Worm (Caenorhabditis elegans) whole organism, L1 larva: Measurements from ENCODE around the gene gpx-4.

Experiments used
- C16A3.4 ChIP-seq: fragments of 150-350 bp; optimal IDR thresholded peaks from 2 replicates; lab custom pipeline; 2014; ENCODE audit warnings: missing biosample characterization, missing genetic modification characterization
- ama-1 ChIP-seq: fragments of 150-350 bp; optimal IDR thresholded peaks from 2 replicates; lab custom pipeline; 2014
- jun-1 ChIP-seq: fragments of 150-350 bp; optimal IDR thresholded peaks from 2 replicates; lab custom pipeline; 2014; ENCODE audit warnings: missing biosample characterization, missing genetic modification reagents, missing genetic modification characterization
- nhr-77 ChIP-seq: fragments of 150-350 bp; optimal IDR thresholded peaks from 2 replicates; lab custom pipeline; 2014; ENCODE audit warnings: missing biosample characterization, missing genetic modification characterization
- unc-130 ChIP-seq: fragments of 150-350 bp; optimal IDR thresholded peaks from 2 replicates; lab custom pipeline; 2017; ENCODE audit warnings: missing biosample characterization, missing genetic modification characterization, inconsistent platforms
- ztf-11 ChIP-seq, 2 experiments: sonication (generic microtip); optimal IDR thresholded peaks; 2 replicates each; lab custom pipeline; 2016 to 2017; ENCODE audit warnings: missing genetic modification characterization in 2 of 2, missing biosample characterization in 1 of 2, missing compliant biosample characterization in 1 of 2

DNA sequence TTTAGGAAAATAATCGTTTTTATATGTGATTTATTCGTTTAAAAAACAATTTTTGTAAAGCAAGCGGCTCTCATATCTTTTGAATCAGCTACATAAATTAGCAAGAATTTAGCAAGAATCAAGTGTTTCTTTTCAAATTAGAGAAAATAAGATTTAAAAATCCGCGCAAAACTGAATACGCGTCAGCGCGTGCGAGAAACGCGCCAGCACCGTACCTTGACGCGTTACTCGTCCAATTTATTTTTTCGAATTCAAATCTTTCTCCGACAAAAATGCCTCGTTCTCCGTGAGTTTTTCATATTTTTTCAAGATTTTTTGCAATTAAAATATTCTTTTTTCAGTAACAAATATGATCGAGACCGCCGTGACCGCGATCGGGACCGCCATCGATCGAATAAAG, 1.5 kb upstream of the gpx-4 start, which contains the start of gene Y94H6A.3:
- TF ChIP-seq ztf-11 (tag; optimal IDR thresholded peaks at IDR 0.05; lab: Kevin White, UChicago) (peak in 1 of 2 experiments; percentile 77), C16A3.4 (tag; lab: Kevin White, UChicago) (peak; percentile 87), jun-1 (tag; lab: Kevin White, UChicago) (peak; percentile 91), nhr-77 (tag; lab: Kevin White, UChicago) (peak; percentile 75), ama-1 (lab: Kevin White, UChicago) (peak; percentile 51), unc-130 (tag; lab: Kevin White, UChicago) (peak; percentile 83)
